Worm (Caenorhabditis elegans): ENCODE results near the gene C44B7.11.
A peak's percentile ranks its signal among the peaks of the same experiment; 100 is the strongest.

C44B7.11 gene

ce11 chrII:6876957-6877356, 20.4 kb downstream of the C44B7.11 start, which contains the start of gene slc-36.5:
TSS of gene slc-36.5 (minus strand) at chrII:6877057.
- no peak for TF ChIP-seq ztf-3 (GFP tag; optimal IDR thresholded peaks at IDR 0.05)
- no peak for TF ChIP-seq dpl-1 (GFP tag; optimal IDR thresholded peaks at IDR 0.05)
- TF ChIP-seq snpc-4 (GFP tag; optimal IDR thresholded peaks at IDR 0.05), result no peak
- no peak for TF ChIP-seq snpc-4 (tag; optimal IDR thresholded peaks at IDR 0.05)

ce11 chrII:6872493-6872892, 24.8 kb downstream of the C44B7.11 start, which contains the start of gene C44B7.5:
TSS of gene C44B7.5 (minus strand) at chrII:6872593.
- TF ChIP-seq nfya-1 (tag; optimal IDR thresholded peaks at IDR 0.05; ENCODE audit: borderline replicate concordance, insufficient read depth) (no peak), gei-17 (GFP tag; optimal IDR thresholded peaks at IDR 0.05) (no peak), rcor-1 (GFP tag; IDR thresholded peaks at IDR 0.05) (no peak), egrh-3 (GFP tag; IDR thresholded peaks at IDR 0.05) (no peak)

- TF ChIP-seq F22D6.2 (tag; optimal IDR thresholded peaks at IDR 0.05), result no peak
- TF ChIP-seq ztf-28 (GFP tag; IDR thresholded peaks at IDR 0.05), result no peak
- no peak for TF ChIP-seq sdz-38 (tag; optimal IDR thresholded peaks at IDR 0.05)
- TF ChIP-seq B0261.1 (tag; optimal IDR thresholded peaks at IDR 0.05), result no peak
- no peak for TF ChIP-seq madf-6 (GFP tag; IDR thresholded peaks at IDR 0.05)
- no peak for TF ChIP-seq ceh-27 (GFP tag; optimal IDR thresholded peaks at IDR 0.05)
These were observed 26.5 kb downstream of the C44B7.11 start, which contains the start of gene clhm-1 for ce11 chrII:6870803-6871202. TSS of gene clhm-1 (minus strand) at chrII:6871009.

- TF ChIP-seq dpff-1 (tag; optimal IDR thresholded peaks at IDR 0.05) (no peak), ceh-58 (GFP tag; IDR thresholded peaks at IDR 0.05) (no peak), hrde-1 (tag; optimal IDR thresholded peaks at IDR 0.05; ENCODE audit: borderline replicate concordance) (no peak), Y53F4B.3 (GFP tag; IDR thresholded peaks at IDR 0.05) (no peak), madf-3 (GFP tag; IDR thresholded peaks at IDR 0.05) (no peak), ztf-6 (GFP tag; IDR thresholded peaks at IDR 0.05) (no peak)
These were observed 33.7 kb downstream of the C44B7.11 start, which contains the start of gene aff-1 for ce11 chrII:6863652-6864051. TSS of gene aff-1 (minus strand) at chrII:6863752.

- TF ChIP-seq xnd-1 (tag; optimal IDR thresholded peaks at IDR 0.05) (peak; percentile 75), ceh-91 (GFP tag; IDR thresholded peaks at IDR 0.05) (0 out of 2 replicates have a peak, but pooled peaks have one; percentile 13), lsl-1 (GFP tag; optimal IDR thresholded peaks at IDR 0.05) (peak; percentile 83), him-1 (tag; optimal IDR thresholded peaks at IDR 0.05) (peak; percentile 13), F33H1.4 (GFP tag; IDR thresholded peaks at IDR 0.05) (peak; percentile 82), efl-1 (GFP tag; optimal IDR thresholded peaks at IDR 0.05) (peak; percentile 15), unc-130 (GFP tag; optimal IDR thresholded peaks at IDR 0.05) (no peak), madf-8 (GFP tag; conservative IDR thresholded peaks at IDR 0.05) (peak; percentile 82), madf-6 (GFP tag; IDR thresholded peaks at IDR 0.05) (peak; percentile 91), dox-1 (GFP tag; IDR thresholded peaks at IDR 0.05) (no peak), Y53G8AR.9 (GFP tag; conservative IDR thresholded peaks at IDR 0.05) (no peak)
These were observed 37.3 kb downstream of the C44B7.11 start for ce11 chrII:6860043-6860442.

- TF ChIP-seq egrh-3 (GFP tag; IDR thresholded peaks at IDR 0.05), result no peak
- no peak for TF ChIP-seq nhr-120 (GFP tag; IDR thresholded peaks at IDR 0.05)
- TF ChIP-seq tbp1 (GFP tag; optimal IDR thresholded peaks at IDR 0.05), result peak; percentile 16
- peak; percentile 84; the same call in 1 of the 2 replicates for TF ChIP-seq hmg-1.2 (GFP tag; IDR thresholded peaks at IDR 0.05)
- TF ChIP-seq rec-8 (tag; optimal IDR thresholded peaks at IDR 0.05), result no peak
- no peak for TF ChIP-seq snpc-4 (GFP tag; optimal IDR thresholded peaks at IDR 0.05)
- TF ChIP-seq snpc-4 (tag; optimal IDR thresholded peaks at IDR 0.05), result peak in 1 of 4 experiments; percentile 1
- TF ChIP-seq lin-35 (GFP tag; optimal IDR thresholded peaks at IDR 0.05), result peak in 1 of 3 experiments; percentile 11
- TF ChIP-seq ets-4 (GFP tag; optimal IDR thresholded peaks at IDR 0.05), result no peak
- TF ChIP-seq ZK185.1 (tag; optimal IDR thresholded peaks at IDR 0.05; ENCODE audit: poor library complexity, severe bottlenecking), result no peak
- TF ChIP-seq fkh-3 (tag; optimal IDR thresholded peaks at IDR 0.05), result no peak
- TF ChIP-seq nhr-80 (tag; optimal IDR thresholded peaks at IDR 0.05), result peak; percentile 61
- TF ChIP-seq ztf-18 (tag; optimal IDR thresholded peaks at IDR 0.05), result peak; percentile 11
- TF ChIP-seq F39B2.1 (GFP tag; IDR thresholded peaks at IDR 0.05), result no peak
These were observed 38.5 kb downstream of the C44B7.11 start for ce11 chrII:6858835-6859234.
